Worm (Caenorhabditis elegans) whole organism, early embryonic: ENCODE results near the gene faxc-2.
A peak's percentile ranks its signal among the peaks of the same experiment; 100 is the strongest.

ENCODE experiments used
- B0310.2 ChIP-seq: sonication (generic microtip); optimal IDR thresholded peaks from 2 replicates; lab custom pipeline; 2016; ENCODE audit warnings: mild to moderate bottlenecking, missing genetic modification characterization, missing compliant biosample characterization
- ama-1 ChIP-seq: fragments of 150-350 bp; optimal IDR thresholded peaks from 2 replicates; lab custom pipeline; 2014
- ceh-36 ChIP-seq: sonication (generic microtip); optimal IDR thresholded peaks from 2 replicates; lab custom pipeline; 2016; ENCODE audit warnings: missing genetic modification characterization, inconsistent platforms, missing compliant biosample characterization
- flt-1 ChIP-seq: fragments of 200-800 bp; sonication (Bioruptor generic); IDR thresholded peaks from 2 replicates; pipeline ENCODE4 v1.3.6; 2022; ENCODE audit warnings: missing genetic modification characterization, missing compliant biosample characterization
- hmg-4 ChIP-seq: fragments of 200-800 bp; sonication (Bioruptor generic); optimal IDR thresholded peaks from 2 replicates; lab custom pipeline; 2018; ENCODE audit warnings: mild to moderate bottlenecking, missing genetic modification characterization, missing compliant biosample characterization
- hnd-1 ChIP-seq: sonication (generic microtip); optimal IDR thresholded peaks from 2 replicates; lab custom pipeline; 2016; ENCODE audit warnings: missing genetic modification characterization, missing compliant biosample characterization
- scrt-1 ChIP-seq: fragments of 200-800 bp; sonication (Bioruptor generic); IDR thresholded peaks from 2 replicates; pipeline ENCODE4 v1.3.6; 2022; ENCODE audit warnings: missing genetic modification characterization, missing compliant biosample characterization
- tbx-37 ChIP-seq: fragments of 200-800 bp; sonication (Bioruptor generic); conservative IDR thresholded peaks from 2 replicates; pipeline ENCODE4 v1.3.6; 2022; ENCODE audit warnings: missing genetic modification reagents, missing genetic modification characterization, missing compliant biosample characterization
- tra-4 ChIP-seq: sonication (generic microtip); optimal IDR thresholded peaks from 2 replicates; lab custom pipeline; 2017; ENCODE audit warnings: missing genetic modification characterization, missing compliant biosample characterization

ce11 chrII:13291406-13292124, 17.5 kb upstream of the faxc-2 start:
- TF ChIP-seq ama-1 (peak; percentile 35), B0310.2 (tag; lab: Kevin White, UChicago) (no peak), scrt-1 (GFP tag; lab: Robert Waterston, UW) (no peak), tra-4 (tag; lab: Kevin White, UChicago) (no peak), ceh-36 (tag; lab: Kevin White, UChicago) (no peak), hmg-4 (GFP tag; lab: Kevin White, UChicago) (peak; percentile 49), flt-1 (no peak), tbx-37 (GFP tag; lab: Robert Waterston, UW) (no peak), hnd-1 (tag; lab: Kevin White, UChicago) (no peak)
